Fruit fly (Drosophila melanogaster) whole organism, embryonic: ENCODE data around the gene Girdin.

ENCODE experiments used
- CG10462 ChIP-seq: fragments of 200-800 bp; sonication (Bioruptor generic); optimal IDR thresholded peaks from 2 replicates; lab custom pipeline; 2016; ENCODE audit warnings: missing biosample characterization, missing genetic modification characterization
- CG12155 ChIP-seq: fragments of 200-800 bp; sonication (Bioruptor generic); optimal IDR thresholded peaks from 3 replicates; lab custom pipeline; 2016; ENCODE audit warnings: missing biosample characterization, missing genetic modification characterization
- CG12219 ChIP-seq: fragments of 200-800 bp; sonication (Bioruptor generic); optimal IDR thresholded peaks from 3 replicates; lab custom pipeline; 2018; ENCODE audit warnings: missing biosample characterization, mild to moderate bottlenecking, missing genetic modification characterization
- CG12744 ChIP-seq: fragments of 200-800 bp; sonication (Bioruptor generic); optimal IDR thresholded peaks from 2 replicates; lab custom pipeline; 2016; ENCODE audit warnings: missing biosample characterization, missing genetic modification characterization
- CG15514 ChIP-seq: fragments of 200-800 bp; sonication (Bioruptor generic); optimal IDR thresholded peaks from 3 replicates; lab custom pipeline; 2017; ENCODE audit warnings: missing biosample characterization, missing genetic modification characterization, mild to moderate bottlenecking, moderate library complexity, missing genetic modification reagents
- CG16813 ChIP-seq: fragments of 200-800 bp; sonication (Bioruptor generic); IDR thresholded peaks from 3 replicates; pipeline ENCODE4 v1.3.6; 2022; ENCODE audit warnings: missing biosample characterization, missing genetic modification characterization; ENCODE audit not compliant: partially characterized antibody
- CG17359 ChIP-seq: fragments of 200-800 bp; sonication (Bioruptor generic); optimal IDR thresholded peaks from 3 replicates; lab custom pipeline; 2018; ENCODE audit warnings: missing biosample characterization, mild to moderate bottlenecking, missing genetic modification characterization, moderate library complexity
- CG17361 ChIP-seq: fragments of 200-800 bp; sonication (Bioruptor generic); IDR thresholded peaks from 3 replicates; pipeline ENCODE4 v1.3.6; 2022; ENCODE audit warnings: missing biosample characterization, missing genetic modification characterization
- CG2116 ChIP-seq: fragments of 200-800 bp; sonication (Bioruptor generic); optimal IDR thresholded peaks from 3 replicates; lab custom pipeline; 2018; ENCODE audit warnings: missing biosample characterization, mild to moderate bottlenecking, missing genetic modification characterization
- CG32767 ChIP-seq: fragments of 200-800 bp; sonication (Bioruptor generic); IDR thresholded peaks from 2 replicates; pipeline ENCODE4 v1.3.6; 2022; ENCODE audit warnings: missing biosample characterization, missing genetic modification characterization
- CG33213 ChIP-seq: fragments of 200-800 bp; sonication (Bioruptor generic); optimal IDR thresholded peaks from 3 replicates; lab custom pipeline; 2016; ENCODE audit warnings: missing biosample characterization, missing genetic modification characterization
- CG33557 ChIP-seq: fragments of 200-800 bp; sonication (Bioruptor generic); optimal IDR thresholded peaks from 2 replicates; lab custom pipeline; 2019; ENCODE audit warnings: missing biosample characterization, mild to moderate bottlenecking, missing genetic modification characterization, moderate library complexity
- CG6689 ChIP-seq: fragments of 200-800 bp; sonication (Bioruptor generic); IDR thresholded peaks from 2 replicates; pipeline ENCODE4 v1.3.6; 2022; ENCODE audit warnings: missing biosample characterization, missing genetic modification characterization
- CG9609 ChIP-seq: fragments of 200-800 bp; sonication (Bioruptor generic); optimal IDR thresholded peaks from 3 replicates; lab custom pipeline; 2016; ENCODE audit warnings: missing biosample characterization, missing genetic modification characterization
- CkIIα-i1 ChIP-seq: fragments of 200-800 bp; sonication (Bioruptor generic); IDR thresholded peaks from 2 replicates; pipeline ENCODE4 v1.3.6; 2022; ENCODE audit warnings: missing biosample characterization, missing genetic modification characterization
- Deaf1 ChIP-seq: fragments of 200-800 bp; optimal IDR thresholded peaks from 3 replicates; lab custom pipeline; 2019; ENCODE audit warnings: missing biosample characterization, mild to moderate bottlenecking, missing genetic modification characterization, moderate library complexity
- Doc2 ChIP-seq: fragments of 200-800 bp; sonication (Bioruptor generic); IDR thresholded peaks from 2 replicates; pipeline ENCODE4 v1.3.6; 2022; ENCODE audit warnings: missing biosample characterization, missing genetic modification characterization
- Hr39 ChIP-seq: fragments of >200 bp; optimal IDR thresholded peaks from 2 replicates; lab custom pipeline; 2017
- Mes4 ChIP-seq: fragments of 200-800 bp; sonication (Bioruptor generic); optimal IDR thresholded peaks from 2 replicates; lab custom pipeline; 2016; ENCODE audit warnings: missing biosample characterization, missing genetic modification characterization
- Nf-YA ChIP-seq: fragments of 200-800 bp; sonication (Bioruptor generic); IDR thresholded peaks from 2 replicates; pipeline ENCODE4 v1.3.6; 2022; ENCODE audit warnings: missing biosample characterization, missing genetic modification characterization
- Nf-YB ChIP-seq: fragments of 200-800 bp; sonication (Bioruptor generic); optimal IDR thresholded peaks from 3 replicates; lab custom pipeline; 2019; ENCODE audit warnings: missing biosample characterization, mild to moderate bottlenecking, missing genetic modification characterization, moderate library complexity
- Oaz ChIP-seq: fragments of 200-800 bp; sonication (Bioruptor generic); IDR thresholded peaks from 2 replicates; pipeline ENCODE4 v1.3.6; 2022; ENCODE audit warnings: missing biosample characterization, missing genetic modification characterization
- Opbp ChIP-seq: fragments of 200-800 bp; sonication (Bioruptor generic); IDR thresholded peaks from 3 replicates; pipeline ENCODE4 v1.3.6; 2022; ENCODE audit warnings: missing biosample characterization, missing genetic modification characterization; ENCODE audit not compliant: partially characterized antibody
- PHDP ChIP-seq: fragments of 200-800 bp; sonication (Bioruptor generic); optimal IDR thresholded peaks from 3 replicates; lab custom pipeline; 2018; ENCODE audit warnings: missing biosample characterization, mild to moderate bottlenecking, missing genetic modification characterization, moderate library complexity
- Rfx ChIP-seq: fragments of 200-800 bp; sonication (Bioruptor generic); IDR thresholded peaks from 2 replicates; pipeline ENCODE4 v1.3.6; 2022; ENCODE audit warnings: missing biosample characterization, missing genetic modification characterization
- Rx ChIP-seq: fragments of 200-800 bp; sonication (Bioruptor generic); IDR thresholded peaks from 2 replicates; pipeline ENCODE4 v1.3.6; 2022; ENCODE audit warnings: missing biosample characterization, missing genetic modification characterization
- Sry-β ChIP-seq: fragments of 200-800 bp; sonication (Bioruptor generic); optimal IDR thresholded peaks from 2 replicates; lab custom pipeline; 2018; ENCODE audit warnings: missing biosample characterization, mild to moderate bottlenecking, missing genetic modification characterization, moderate library complexity
- Sry-δ ChIP-seq: fragments of 200-800 bp; sonication (Bioruptor generic); optimal IDR thresholded peaks from 2 replicates; lab custom pipeline; 2016; ENCODE audit warnings: missing biosample characterization, missing genetic modification characterization
- aop ChIP-seq: fragments of 200-800 bp; sonication (Bioruptor generic); IDR thresholded peaks from 2 replicates; pipeline ENCODE4 v1.3.6; 2022; ENCODE audit warnings: missing biosample characterization, missing genetic modification characterization
- ase ChIP-seq: fragments of 200-800 bp; sonication (Bioruptor generic); IDR thresholded peaks from 3 replicates; pipeline ENCODE4 v1.3.6; 2022; ENCODE audit warnings: missing biosample characterization, missing genetic modification characterization
- bcd ChIP-seq: fragments of 200-800 bp; sonication (Bioruptor generic); optimal IDR thresholded peaks from 2 replicates; lab custom pipeline; 2017; ENCODE audit warnings: missing biosample characterization, mild to moderate bottlenecking, missing genetic modification characterization
- bowl ChIP-seq: fragments of 200-800 bp; sonication (Bioruptor generic); IDR thresholded peaks from 2 replicates; pipeline ENCODE4 v1.3.6; 2022; ENCODE audit warnings: missing biosample characterization, missing genetic modification characterization
- dan ChIP-seq: fragments of 200-800 bp; sonication (Bioruptor generic); IDR thresholded peaks from 2 replicates; pipeline ENCODE4 v1.3.6; 2022; ENCODE audit warnings: missing biosample characterization, missing genetic modification characterization
- fru ChIP-seq: fragments of >200 bp; optimal IDR thresholded peaks from 2 replicates; lab custom pipeline; 2017
- fu2 ChIP-seq: fragments of 200-800 bp; sonication (Bioruptor generic); optimal IDR thresholded peaks from 2 replicates; lab custom pipeline; 2016; ENCODE audit warnings: missing biosample characterization, missing genetic modification characterization
- lilli ChIP-seq: fragments of 200-800 bp; sonication (Bioruptor generic); optimal IDR thresholded peaks from 3 replicates; lab custom pipeline; 2016; ENCODE audit warnings: missing biosample characterization, missing genetic modification characterization
- lov ChIP-seq, 2 experiments: fragments of 200-800 bp in 1 of 2; fragments of >200 bp in 1 of 2; sonication (Bioruptor generic) in 1 of 2; IDR thresholded peaks in 1 of 2; optimal IDR thresholded peaks in 1 of 2; 2 replicates in 1 of 2; 3 replicates in 1 of 2; pipeline versions ENCODE4 v1.3.6 to Lab custom; 2017 to 2022; ENCODE audit warnings: missing biosample characterization in 1 of 2, missing genetic modification characterization in 1 of 2
- otp ChIP-seq: fragments of 200-800 bp; sonication (Bioruptor generic); IDR thresholded peaks from 3 replicates; pipeline ENCODE4, ENCODE4 v1.3.6; 2022; ENCODE audit warnings: missing biosample characterization, missing genetic modification characterization
- phol ChIP-seq: fragments of 200-800 bp; sonication (Bioruptor generic); optimal IDR thresholded peaks from 3 replicates; lab custom pipeline; 2018; ENCODE audit warnings: missing biosample characterization, mild to moderate bottlenecking, missing genetic modification characterization, moderate library complexity
- prd ChIP-seq, 3 experiments: fragments of >200 bp in 2 of 3; fragments of 200-800 bp in 1 of 3; sonication (Bioruptor generic) in 1 of 3; optimal IDR thresholded peaks in 2 of 3; IDR thresholded peaks in 1 of 3; 2 replicates in 2 of 3; 3 replicates in 1 of 3; pipeline versions ENCODE4 v1.3.6 to Lab custom; 2017 to 2022; ENCODE audit warnings: missing biosample characterization in 1 of 3, missing genetic modification characterization in 1 of 3
- row ChIP-seq: fragments of 200-800 bp; sonication (Bioruptor generic); IDR thresholded peaks from 3 replicates; pipeline ENCODE4 v1.3.6; 2022; ENCODE audit warnings: missing biosample characterization, missing genetic modification characterization
- salm ChIP-seq: fragments of 200-800 bp; sonication (Bioruptor generic); optimal IDR thresholded peaks from 2 replicates; lab custom pipeline; 2018; ENCODE audit warnings: missing biosample characterization, mild to moderate bottlenecking, missing genetic modification characterization
- scrt ChIP-seq: fragments of 200-800 bp; sonication (Bioruptor generic); optimal IDR thresholded peaks from 2 replicates; lab custom pipeline; 2018; ENCODE audit warnings: missing biosample characterization, mild to moderate bottlenecking, missing genetic modification characterization, moderate library complexity
- slbo ChIP-seq: fragments of 200-800 bp; sonication (Bioruptor generic); IDR thresholded peaks from 2 replicates; pipeline ENCODE4 v1.3.6; 2022; ENCODE audit warnings: missing biosample characterization, missing genetic modification characterization
- stwl ChIP-seq: fragments of 200-800 bp; sonication (Bioruptor generic); optimal IDR thresholded peaks from 3 replicates; lab custom pipeline; 2018; ENCODE audit warnings: missing biosample characterization, mild to moderate bottlenecking, missing genetic modification characterization, moderate library complexity
- sug ChIP-seq: fragments of 200-800 bp; optimal IDR thresholded peaks from 2 replicates; lab custom pipeline; 2019; ENCODE audit warnings: missing biosample characterization, mild to moderate bottlenecking, missing genetic modification characterization, moderate library complexity
- tap ChIP-seq: fragments of 200-800 bp; optimal IDR thresholded peaks from 3 replicates; lab custom pipeline; 2019; ENCODE audit warnings: missing biosample characterization, mild to moderate bottlenecking, missing genetic modification characterization, moderate library complexity
- toy ChIP-seq: fragments of 200-800 bp; sonication (Bioruptor generic); IDR thresholded peaks from 2 replicates; pipeline ENCODE4 v1.3.6; 2022; ENCODE audit warnings: missing biosample characterization, missing genetic modification characterization
- twi ChIP-seq: fragments of 200-800 bp; optimal IDR thresholded peaks from 2 replicates; lab custom pipeline; 2019; ENCODE audit warnings: missing biosample characterization, mild to moderate bottlenecking, missing genetic modification characterization, moderate library complexity

Gene Girdin

DNA sequence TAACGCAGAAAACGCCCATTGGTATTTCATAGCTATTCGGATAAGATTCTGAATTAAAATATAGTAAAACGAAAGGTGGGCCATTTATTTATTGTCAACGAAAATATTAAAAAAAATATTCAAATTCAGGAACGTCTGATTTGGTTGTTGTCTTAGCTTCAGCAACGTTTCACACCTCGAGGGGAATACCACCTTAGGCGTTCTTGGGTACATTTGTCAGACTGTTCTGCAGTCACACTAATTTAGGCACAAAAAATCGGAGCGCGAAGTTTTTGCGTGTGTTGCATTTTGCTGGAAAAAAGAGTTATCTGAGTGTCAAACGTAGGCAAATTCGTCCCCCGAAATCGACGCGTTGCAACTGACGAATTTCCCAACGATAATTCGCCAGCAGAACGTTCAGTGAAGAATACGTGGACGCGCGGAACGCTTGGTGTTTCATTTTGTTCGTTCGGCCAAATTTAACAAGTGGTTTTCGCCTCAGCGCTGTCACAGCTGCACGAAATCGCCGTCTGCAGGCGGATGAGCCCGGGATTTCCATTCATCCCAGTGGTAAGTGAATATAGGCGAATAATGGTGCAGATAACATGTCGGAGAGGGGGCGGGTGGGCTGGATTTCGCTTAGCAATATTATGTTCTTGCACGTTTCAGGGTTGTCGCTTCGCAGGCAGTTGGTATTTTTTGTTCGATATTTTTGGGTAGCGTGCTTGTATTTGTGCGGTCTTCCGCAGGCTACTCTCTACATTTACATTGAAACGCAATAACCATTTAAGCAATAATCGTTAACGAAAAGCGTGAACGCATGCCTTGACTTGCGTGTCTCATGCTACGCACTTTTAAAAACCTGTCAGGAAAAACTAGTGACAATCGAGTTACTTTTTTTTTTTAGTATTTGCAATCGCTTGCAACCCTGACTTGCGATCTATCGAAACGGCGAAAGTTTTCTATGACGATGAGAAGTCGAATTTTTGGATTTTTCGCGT, 46.3 kb downstream of the Girdin start, which contains the start of gene Larp4B (continued):
- TF ChIP-seq otp (GFP tag; lab: Robert Waterston, UW) (no peak), Rfx (GFP tag; lab: Robert Waterston, UW) (peak; percentile 45), CG6689 (GFP tag; lab: Robert Waterston, UW) (no peak), tap (tag; lab: Kevin White, UChicago) (no peak), CG10462 (GFP tag; lab: Kevin White, UChicago) (no peak), Mes4 (GFP tag; lab: Kevin White, UChicago) (no peak), lilli (peak; percentile 53), Nf-YA (no peak), phol (tag; lab: Kevin White, UChicago) (peak; percentile 54), slbo (GFP tag; lab: Robert Waterston, UW) (peak; percentile 35; the same call in 1 of the 2 replicates), CG33213 (GFP tag; lab: Kevin White, UChicago) (peak; percentile 80), Doc2 (GFP tag; lab: Robert Waterston, UW) (no peak), Opbp (peak; percentile 35; the same call in 2 of the 3 replicates), CG17359 (tag; lab: Kevin White, UChicago) (no peak), scrt (GFP tag; lab: Kevin White, UChicago) (no peak), CG32767 (no peak), CG17361 (GFP tag; lab: Robert Waterston, UW) (no peak), aop (GFP tag; lab: Robert Waterston, UW) (no peak), Rx (GFP tag; lab: Robert Waterston, UW) (no peak), prd (optimal IDR thresholded peaks at IDR 0.05; lab: Kevin White, UChicago) (no peak), prd (GFP tag; IDR thresholded peaks at IDR 0.05; lab: Robert Waterston, UW) (no peak), CG12219 (no peak), Sry-β (GFP tag; lab: Kevin White, UChicago) (no peak), Oaz (GFP tag; lab: Robert Waterston, UW) (no peak), fu2 (GFP tag; lab: Kevin White, UChicago) (peak; percentile 8), Sry-δ (peak; percentile 69), CG16813 (GFP tag; lab: Robert Waterston, UW) (peak; percentile 72), CkIIα-i1 (GFP tag; lab: Robert Waterston, UW) (no peak), CG12155 (GFP tag; lab: Kevin White, UChicago) (no peak), CG12744 (no peak), toy (no peak), twi (tag; lab: Kevin White, UChicago) (no peak), stwl (peak; percentile 72), sug (tag; lab: Kevin White, UChicago) (no peak), Hr39 (lab: Kevin White, UChicago) (no peak), bcd (no peak), CG33557 (GFP tag; lab: Kevin White, UChicago) (no peak), fru (lab: Kevin White, UChicago) (no peak), Deaf1 (no peak), row (GFP tag; lab: Robert Waterston, UW) (peak; percentile 62), ase (GFP tag; lab: Robert Waterston, UW) (no peak), PHDP (peak; percentile 2), bowl (GFP tag; lab: Robert Waterston, UW) (no peak), salm (tag; lab: Kevin White, UChicago) (peak; percentile 8), lov (optimal IDR thresholded peaks at IDR 0.05; lab: Kevin White, UChicago) (no peak), lov (GFP tag; IDR thresholded peaks at IDR 0.05; lab: Robert Waterston, UW) (no peak), CG9609 (GFP tag; lab: Kevin White, UChicago) (no peak), dan (GFP tag; lab: Robert Waterston, UW) (no peak), CG15514 (GFP tag; lab: Kevin White, UChicago) (peak; percentile 71), CG2116 (GFP tag; lab: Kevin White, UChicago) (peak; percentile 98), Nf-YB (no peak)
